Worm (Caenorhabditis elegans): ENCODE measurements around the gene K02A6.3.

The K02A6.3 gene

ce11 chrX:8210999-8211398, 20.7 kb downstream of the K02A6.3 start, which contains the start of gene cdd-1 (continued):
- TF ChIP-seq attf-3 (GFP tag; conservative IDR thresholded peaks at IDR 0.05) (no peak), nhr-27 (tag; optimal IDR thresholded peaks at IDR 0.05) (no peak), B0261.1 (tag; optimal IDR thresholded peaks at IDR 0.05) (no peak), F57A8.1 (GFP tag; optimal IDR thresholded peaks at IDR 0.05) (no peak), madf-10 (tag; optimal IDR thresholded peaks at IDR 0.05) (peak; percentile 0)

ce11 chrX:8205919-8206318, 25.8 kb downstream of the K02A6.3 start:
- TF ChIP-seq nhr-80 (tag; optimal IDR thresholded peaks at IDR 0.05) (no peak), ekl-4 (GFP tag; IDR thresholded peaks at IDR 0.05) (no peak), lsl-1 (GFP tag; optimal IDR thresholded peaks at IDR 0.05) (no peak), K12H6.12 (tag; optimal IDR thresholded peaks at IDR 0.05) (peak; percentile 12), K11D2.4 (GFP tag; IDR thresholded peaks at IDR 0.05) (peak; percentile 41; the same call in 1 of the 2 replicates), hmg-1.2 (GFP tag; IDR thresholded peaks at IDR 0.05) (peak; percentile 21; the same call in 1 of the 2 replicates), aptf-3 (GFP tag; IDR thresholded peaks at IDR 0.05) (no peak), ceh-79 (tag; optimal IDR thresholded peaks at IDR 0.05) (no peak), snpc-3.4 (tag; optimal IDR thresholded peaks at IDR 0.05) (no peak), ztf-18 (tag; optimal IDR thresholded peaks at IDR 0.05) (no peak), ztf-28 (GFP tag; IDR thresholded peaks at IDR 0.05) (no peak), ceh-27 (GFP tag; optimal IDR thresholded peaks at IDR 0.05) (peak; percentile 22), madf-3 (GFP tag; IDR thresholded peaks at IDR 0.05) (no peak), F22D6.2 (tag; optimal IDR thresholded peaks at IDR 0.05) (no peak), lin-54 (GFP tag; optimal IDR thresholded peaks at IDR 0.05) (no peak), F55B11.4 (tag; optimal IDR thresholded peaks at IDR 0.05; ENCODE audit: borderline replicate concordance, insufficient read depth) (no peak), zim-3 (tag; optimal IDR thresholded peaks at IDR 0.05) (no peak), T07F8.4 (tag; optimal IDR thresholded peaks at IDR 0.05) (no peak), chd-7 (tag; optimal IDR thresholded peaks at IDR 0.05) (no peak), ccch-3 (GFP tag; optimal IDR thresholded peaks at IDR 0.05) (no peak), bed-1 (GFP tag; IDR thresholded peaks at IDR 0.05) (no peak), egl-44 (GFP tag; IDR thresholded peaks at IDR 0.05) (no peak), dpff-1 (tag; optimal IDR thresholded peaks at IDR 0.05) (no peak), let-526 (GFP tag; IDR thresholded peaks at IDR 0.05) (no peak), tlf-1 (GFP tag; optimal IDR thresholded peaks at IDR 0.05) (no peak), xnd-1 (tag; optimal IDR thresholded peaks at IDR 0.05) (no peak), nhr-179 (tag; optimal IDR thresholded peaks at IDR 0.05) (no peak), unc-130 (GFP tag; optimal IDR thresholded peaks at IDR 0.05) (no peak), T26A5.8 (tag; optimal IDR thresholded peaks at IDR 0.05) (no peak)

ce11 chrX:8204475-8204874, 27.3 kb downstream of the K02A6.3 start:
- TF ChIP-seq nhr-90 (tag; optimal IDR thresholded peaks at IDR 0.05) (no peak), egl-18 (GFP tag; IDR thresholded peaks at IDR 0.05) (no peak), aptf-3 (GFP tag; IDR thresholded peaks at IDR 0.05) (no peak), bed-2 (GFP tag; IDR thresholded peaks at IDR 0.05) (no peak), ekl-4 (GFP tag; IDR thresholded peaks at IDR 0.05) (no peak), F23B12.7 (tag; optimal IDR thresholded peaks at IDR 0.05; ENCODE audit: insufficient read depth) (no peak), repo-1 (tag; optimal IDR thresholded peaks at IDR 0.05) (no peak), T26A5.8 (tag; optimal IDR thresholded peaks at IDR 0.05) (no peak), sptf-2 (GFP tag; optimal IDR thresholded peaks at IDR 0.05) (no peak), ztf-3 (GFP tag; optimal IDR thresholded peaks at IDR 0.05) (no peak), ztf-6 (GFP tag; IDR thresholded peaks at IDR 0.05) (no peak), D2030.7 (GFP tag; IDR thresholded peaks at IDR 0.05) (no peak), hmg-20 (GFP tag; IDR thresholded peaks at IDR 0.05) (no peak), tlf-1 (GFP tag; optimal IDR thresholded peaks at IDR 0.05) (no peak), rec-8 (tag; optimal IDR thresholded peaks at IDR 0.05) (no peak), efl-1 (GFP tag; optimal IDR thresholded peaks at IDR 0.05) (no peak), B0035.1 (tag; optimal IDR thresholded peaks at IDR 0.05) (no peak), Y67H2A.10 (GFP tag; conservative IDR thresholded peaks at IDR 0.05) (no peak)

All from whole organism, young adult.